Worm (Caenorhabditis elegans) whole organism, L4/young adult: ENCODE data around the gene B0454.5.

Experiments
- W03F9.2 ChIP-seq: fragments of 150-350 bp; optimal IDR thresholded peaks from 2 replicates; lab custom pipeline; 2014; ENCODE audit warnings: missing biosample characterization, missing genetic modification characterization
- him-1 ChIP-seq: sonication (generic microtip); optimal IDR thresholded peaks from 2 replicates; lab custom pipeline; 2016; ENCODE audit warnings: missing genotype, missing genetic modification reagents, missing genetic modification characterization, missing compliant biosample characterization

DNA sequence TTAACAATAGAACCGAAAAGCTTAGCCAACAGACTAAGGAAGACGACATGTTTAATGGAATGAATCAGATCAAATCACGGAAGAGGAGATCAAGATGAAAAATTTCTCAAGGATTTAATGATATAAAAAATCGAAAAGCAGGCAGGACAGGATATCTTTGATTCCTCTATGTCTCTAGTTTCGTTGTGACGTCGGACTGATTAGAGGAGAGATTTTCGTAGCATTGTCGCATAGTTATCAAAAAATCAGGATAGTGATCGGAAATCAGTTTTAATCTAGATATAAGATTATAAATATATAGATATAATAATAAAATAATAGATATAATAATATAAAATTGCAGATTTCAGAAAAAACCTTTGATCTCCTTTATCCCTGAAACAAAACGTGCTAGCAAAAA, 4.7 kb downstream of the B0454.5 start, which contains the start of gene B0454.8:
- no peak for TF ChIP-seq him-1 (tag; lab: Kevin White, UChicago)
- no peak for TF ChIP-seq W03F9.2 (tag; lab: Kevin White, UChicago)
